Fruit fly (Drosophila melanogaster) whole organism, embryonic: Measurements from ENCODE around the gene MSAmiP.

Experiments
- B-H2 ChIP-seq: fragments of 200-800 bp; sonication (Bioruptor generic); optimal IDR thresholded peaks from 2 replicates; lab custom pipeline; 2018; ENCODE audit warnings: missing biosample characterization, mild to moderate bottlenecking, missing genetic modification characterization
- CG12104 ChIP-seq: fragments of 200-800 bp; sonication (Bioruptor generic); optimal IDR thresholded peaks from 3 replicates; lab custom pipeline; 2016; ENCODE audit warnings: missing biosample characterization, missing genetic modification characterization
- CG13424 ChIP-seq: fragments of 200-800 bp; sonication (Bioruptor generic); optimal IDR thresholded peaks from 2 replicates; lab custom pipeline; 2019; ENCODE audit warnings: missing biosample characterization, mild to moderate bottlenecking, missing genetic modification characterization, moderate library complexity
- CG13624 ChIP-seq: fragments of 200-800 bp; sonication (Bioruptor generic); optimal IDR thresholded peaks from 2 replicates; lab custom pipeline; 2016; ENCODE audit warnings: missing biosample characterization, missing genetic modification characterization
- CG13775 ChIP-seq: fragments of 200-800 bp; sonication (Bioruptor generic); optimal IDR thresholded peaks from 3 replicates; lab custom pipeline; 2017; ENCODE audit warnings: missing biosample characterization, mild to moderate bottlenecking, missing genetic modification characterization
- CG14667 ChIP-seq: fragments of 200-800 bp; sonication (Bioruptor generic); IDR thresholded peaks from 2 replicates; pipeline ENCODE4 v1.3.6; 2022; ENCODE audit warnings: missing biosample characterization, missing genetic modification characterization
- CG3995 ChIP-seq: fragments of 200-800 bp; sonication (Bioruptor generic); optimal IDR thresholded peaks from 3 replicates; lab custom pipeline; 2016; ENCODE audit warnings: missing biosample characterization, missing genetic modification characterization
- CG42726 ChIP-seq: fragments of 200-800 bp; sonication (Bioruptor generic); IDR thresholded peaks from 2 replicates; pipeline ENCODE4 v1.3.6; 2022; ENCODE audit warnings: missing biosample characterization, missing genetic modification characterization; ENCODE audit not compliant: partially characterized antibody
- CG4730 ChIP-seq: fragments of 200-800 bp; sonication (Bioruptor generic); IDR thresholded peaks from 2 replicates; pipeline ENCODE4 v1.3.6; 2022; ENCODE audit warnings: missing biosample characterization, missing genetic modification characterization
- CG5245 ChIP-seq: fragments of 200-800 bp; sonication (Bioruptor generic); optimal IDR thresholded peaks from 3 replicates; lab custom pipeline; 2016; ENCODE audit warnings: missing biosample characterization, missing genetic modification characterization
- CG6654 ChIP-seq: fragments of 200-800 bp; sonication (Bioruptor generic); optimal IDR thresholded peaks from 2 replicates; lab custom pipeline; 2017; ENCODE audit warnings: missing biosample characterization, mild to moderate bottlenecking, missing genetic modification characterization
- CG6765 ChIP-seq: fragments of 200-800 bp; sonication (Bioruptor generic); optimal IDR thresholded peaks from 3 replicates; lab custom pipeline; 2017; ENCODE audit warnings: missing biosample characterization, mild to moderate bottlenecking, missing genetic modification characterization
- CG6813 ChIP-seq: fragments of 200-800 bp; sonication (Bioruptor generic); optimal IDR thresholded peaks from 2 replicates; lab custom pipeline; 2017; ENCODE audit warnings: missing biosample characterization, missing genetic modification characterization, mild to moderate bottlenecking, moderate library complexity, missing genetic modification reagents
- CG7963 ChIP-seq: fragments of 200-800 bp; sonication (Bioruptor generic); IDR thresholded peaks from 3 replicates; pipeline ENCODE4 v1.3.6; 2022; ENCODE audit warnings: missing biosample characterization, missing genetic modification characterization; ENCODE audit not compliant: partially characterized antibody
- Dad ChIP-seq: fragments of 200-800 bp; sonication (Bioruptor generic); optimal IDR thresholded peaks from 3 replicates; lab custom pipeline; 2016; ENCODE audit warnings: missing biosample characterization, missing genetic modification characterization
- Dip3 ChIP-seq: fragments of 200-800 bp; sonication (Bioruptor generic); optimal IDR thresholded peaks from 3 replicates; lab custom pipeline; 2016; ENCODE audit warnings: missing biosample characterization, missing genetic modification characterization
- E2f1 ChIP-seq: fragments of 200-800 bp; sonication (Bioruptor generic); IDR thresholded peaks from 2 replicates; pipeline ENCODE4 v1.3.6; 2022; ENCODE audit warnings: missing biosample characterization, missing genetic modification characterization
- Fer1 ChIP-seq: fragments of 200-800 bp; sonication (Bioruptor generic); optimal IDR thresholded peaks from 2 replicates; lab custom pipeline; 2017; ENCODE audit warnings: missing biosample characterization, mild to moderate bottlenecking, missing genetic modification characterization
- Hr3 ChIP-seq: fragments of 200-800 bp; sonication (Bioruptor generic); optimal IDR thresholded peaks from 3 replicates; lab custom pipeline; 2016; ENCODE audit warnings: missing biosample characterization, missing genetic modification characterization
- Hr51 ChIP-seq, 2 experiments: fragments of 200-800 bp; sonication (Bioruptor generic); optimal IDR thresholded peaks; 2 replicates in 1 of 2; 3 replicates in 1 of 2; lab custom pipeline; 2016 to 2018; ENCODE audit warnings: missing biosample characterization in 2 of 2, missing genetic modification characterization in 2 of 2, mild to moderate bottlenecking in 1 of 2, moderate library complexity in 1 of 2
- Hsf ChIP-seq: fragments of 200-800 bp; sonication (Bioruptor generic); optimal IDR thresholded peaks from 3 replicates; lab custom pipeline; 2016; ENCODE audit warnings: missing biosample characterization, missing genetic modification characterization
- MTF-1 ChIP-seq: fragments of 200-800 bp; sonication (Bioruptor generic); optimal IDR thresholded peaks from 2 replicates; lab custom pipeline; 2018; ENCODE audit warnings: missing biosample characterization, mild to moderate bottlenecking, missing genetic modification characterization, borderline replicate concordance
- NFAT ChIP-seq: fragments of 200-800 bp; sonication (Bioruptor generic); IDR thresholded peaks from 2 replicates; pipeline ENCODE4 v1.3.6; 2022; ENCODE audit warnings: missing biosample characterization, missing genetic modification characterization
- Oli ChIP-seq: fragments of 200-800 bp; sonication (Bioruptor generic); optimal IDR thresholded peaks from 2 replicates; lab custom pipeline; 2018; ENCODE audit warnings: missing biosample characterization, mild to moderate bottlenecking, missing genetic modification characterization, moderate library complexity
- Ptx1 ChIP-seq: fragments of 200-800 bp; sonication (Bioruptor generic); IDR thresholded peaks from 2 replicates; pipeline ENCODE4 v1.3.6; 2022; ENCODE audit warnings: missing biosample characterization, missing genetic modification characterization
- Sox102F ChIP-seq: fragments of 200-800 bp; sonication (Bioruptor generic); optimal IDR thresholded peaks from 2 replicates; lab custom pipeline; 2018; ENCODE audit warnings: missing biosample characterization, mild to moderate bottlenecking, missing genetic modification characterization, moderate library complexity
- Taf1 ChIP-seq: fragments of 200-800 bp; sonication (Bioruptor generic); IDR thresholded peaks from 2 replicates; pipeline ENCODE4 v1.3.6; 2022; ENCODE audit warnings: missing biosample characterization, missing genetic modification characterization
- Vsx1 ChIP-seq: fragments of 200-800 bp; sonication (Bioruptor generic); optimal IDR thresholded peaks from 2 replicates; lab custom pipeline; 2017; ENCODE audit warnings: missing biosample characterization, mild to moderate bottlenecking, missing genetic modification characterization, missing genetic modification reagents
- al ChIP-seq: fragments of 200-800 bp; sonication (Bioruptor generic); IDR thresholded peaks from 2 replicates; pipeline ENCODE4 v1.3.6; 2022; ENCODE audit warnings: missing biosample characterization, missing genetic modification characterization
- ato ChIP-seq: fragments of 200-800 bp; sonication (Bioruptor generic); IDR thresholded peaks from 2 replicates; pipeline ENCODE4 v1.3.6; 2022; ENCODE audit warnings: missing biosample characterization, missing genetic modification characterization; ENCODE audit not compliant: partially characterized antibody
- bcd ChIP-seq: fragments of 200-800 bp; sonication (Bioruptor generic); optimal IDR thresholded peaks from 2 replicates; lab custom pipeline; 2017; ENCODE audit warnings: missing biosample characterization, mild to moderate bottlenecking, missing genetic modification characterization
- da ChIP-seq: fragments of 200-800 bp; sonication (Bioruptor generic); optimal IDR thresholded peaks from 2 replicates; lab custom pipeline; 2016; ENCODE audit warnings: missing biosample characterization, missing genetic modification characterization
- emc ChIP-seq: fragments of 200-800 bp; sonication (Bioruptor generic); optimal IDR thresholded peaks from 2 replicates; lab custom pipeline; 2016; ENCODE audit warnings: missing biosample characterization, missing genetic modification characterization
- esg ChIP-seq: fragments of 200-800 bp; sonication (Bioruptor generic); conservative IDR thresholded peaks from 2 replicates; pipeline ENCODE4 v1.3.6; 2022; ENCODE audit warnings: missing biosample characterization, missing genetic modification characterization
- her ChIP-seq: fragments of 200-800 bp; sonication (Bioruptor generic); optimal IDR thresholded peaks from 2 replicates; lab custom pipeline; 2016; ENCODE audit warnings: missing biosample characterization, missing genetic modification characterization
- inv ChIP-seq: fragments of 200-800 bp; sonication (Bioruptor generic); IDR thresholded peaks from 2 replicates; pipeline ENCODE4 v1.3.6; 2022; ENCODE audit warnings: missing biosample characterization, missing genetic modification characterization; ENCODE audit not compliant: partially characterized antibody
- jumu ChIP-seq: fragments of 200-800 bp; sonication (Bioruptor generic); optimal IDR thresholded peaks from 3 replicates; lab custom pipeline; 2016; ENCODE audit warnings: missing biosample characterization, missing genetic modification characterization
- lov ChIP-seq, 2 experiments: fragments of 200-800 bp in 1 of 2; fragments of >200 bp in 1 of 2; sonication (Bioruptor generic) in 1 of 2; IDR thresholded peaks in 1 of 2; optimal IDR thresholded peaks in 1 of 2; 2 replicates in 1 of 2; 3 replicates in 1 of 2; pipeline versions ENCODE4 v1.3.6 to Lab custom; 2017 to 2022; ENCODE audit warnings: missing biosample characterization in 1 of 2, missing genetic modification characterization in 1 of 2
- nau ChIP-seq: fragments of 200-800 bp; sonication (Bioruptor generic); optimal IDR thresholded peaks from 3 replicates; lab custom pipeline; 2017; ENCODE audit warnings: missing biosample characterization, mild to moderate bottlenecking, missing genetic modification characterization, missing genetic modification reagents
- p53 ChIP-seq: fragments of 200-800 bp; sonication (Bioruptor generic); optimal IDR thresholded peaks from 2 replicates; lab custom pipeline; 2016; ENCODE audit warnings: missing biosample characterization, missing genetic modification characterization
- phol ChIP-seq: fragments of 200-800 bp; sonication (Bioruptor generic); optimal IDR thresholded peaks from 3 replicates; lab custom pipeline; 2018; ENCODE audit warnings: missing biosample characterization, mild to moderate bottlenecking, missing genetic modification characterization, moderate library complexity
- pnt ChIP-seq: fragments of 200-800 bp; sonication (Bioruptor generic); optimal IDR thresholded peaks from 3 replicates; lab custom pipeline; 2016; ENCODE audit warnings: missing biosample characterization, missing genetic modification characterization
- pros ChIP-seq: fragments of 200-800 bp; sonication (Bioruptor generic); optimal IDR thresholded peaks from 3 replicates; lab custom pipeline; 2019; ENCODE audit warnings: missing biosample characterization, mild to moderate bottlenecking, missing genetic modification characterization, moderate library complexity
- row ChIP-seq: fragments of 200-800 bp; sonication (Bioruptor generic); IDR thresholded peaks from 3 replicates; pipeline ENCODE4 v1.3.6; 2022; ENCODE audit warnings: missing biosample characterization, missing genetic modification characterization
- run ChIP-seq: fragments of 200-800 bp; sonication (Bioruptor generic); optimal IDR thresholded peaks from 3 replicates; lab custom pipeline; 2018; ENCODE audit warnings: missing biosample characterization, mild to moderate bottlenecking, missing genetic modification characterization
- so ChIP-seq: fragments of 200-800 bp; sonication (Bioruptor generic); IDR thresholded peaks from 3 replicates; pipeline ENCODE4 v1.3.6; 2022; ENCODE audit warnings: missing biosample characterization, missing genetic modification characterization
- ssp ChIP-seq: fragments of 200-800 bp; sonication (Bioruptor generic); IDR thresholded peaks from 2 replicates; pipeline ENCODE4 v1.3.6; 2022; ENCODE audit warnings: missing biosample characterization, missing genetic modification characterization
- vfl ChIP-seq: fragments of 200-800 bp; sonication (Bioruptor generic); optimal IDR thresholded peaks from 2 replicates; lab custom pipeline; 2016; ENCODE audit warnings: missing biosample characterization, missing genetic modification characterization
- vnd ChIP-seq: fragments of 200-800 bp; sonication (Bioruptor generic); IDR thresholded peaks from 3 replicates; pipeline ENCODE4 v1.3.6; 2022; ENCODE audit warnings: missing biosample characterization, missing genetic modification characterization; ENCODE audit not compliant: partially characterized antibody
- wor ChIP-seq: fragments of 200-800 bp; sonication (Bioruptor generic); IDR thresholded peaks from 2 replicates; pipeline ENCODE4 v1.3.6; 2022; ENCODE audit warnings: missing biosample characterization, missing genetic modification characterization
- zen ChIP-seq: fragments of 200-800 bp; sonication (Bioruptor generic); optimal IDR thresholded peaks from 3 replicates; lab custom pipeline; 2018; ENCODE audit warnings: missing biosample characterization, mild to moderate bottlenecking, missing genetic modification characterization, moderate library complexity

MSAmiP gene

dm6 chr3R:16800994-16801393, 95.1 kb downstream of the MSAmiP start (continued):
- TF ChIP-seq emc (GFP tag; lab: Kevin White, UChicago) = no peak
- no peak for TF ChIP-seq da (GFP tag; lab: Kevin White, UChicago)
- TF ChIP-seq inv (GFP tag; lab: Robert Waterston, UW) = no peak
- no peak for TF ChIP-seq pnt (GFP tag; lab: Kevin White, UChicago)
- TF ChIP-seq E2f1 (GFP tag; lab: Robert Waterston, UW) = no peak
- TF ChIP-seq wor (GFP tag; lab: Robert Waterston, UW) = no peak
- TF ChIP-seq so (GFP tag; lab: Robert Waterston, UW) = no peak
- TF ChIP-seq CG6765 (GFP tag; lab: Kevin White, UChicago) = no peak
- TF ChIP-seq Ptx1 (GFP tag; lab: Robert Waterston, UW) = peak; percentile 38; the same call in 1 of the 2 replicates
- no peak for TF ChIP-seq Vsx1 (GFP tag; lab: Kevin White, UChicago)
- TF ChIP-seq MTF-1 (GFP tag; lab: Kevin White, UChicago) = no peak
- peak; percentile 69 for TF ChIP-seq phol (tag; lab: Kevin White, UChicago)
- no peak for TF ChIP-seq pros (GFP tag; lab: Kevin White, UChicago)
- no peak for TF ChIP-seq CG12104 (GFP tag; lab: Kevin White, UChicago)
- no peak for TF ChIP-seq Taf1 (GFP tag; lab: Robert Waterston, UW)
- TF ChIP-seq vnd (GFP tag; lab: Robert Waterston, UW) = no peak
- TF ChIP-seq CG7963 (GFP tag; lab: Robert Waterston, UW) = no peak
- TF ChIP-seq al (GFP tag; lab: Robert Waterston, UW) = no peak
- TF ChIP-seq bcd (GFP tag; lab: Kevin White, UChicago) = peak; percentile 2
- TF ChIP-seq Dip3 (GFP tag; lab: Kevin White, UChicago) = no peak
- peak in 1 of 2 experiments; percentile 31 for TF ChIP-seq Hr51 (GFP tag; optimal IDR thresholded peaks at IDR 0.05; lab: Kevin White, UChicago)
- TF ChIP-seq Oli (tag; lab: Kevin White, UChicago) = peak; percentile 19
- TF ChIP-seq CG3995 (GFP tag; lab: Kevin White, UChicago) = no peak
- no peak for TF ChIP-seq CG6813
- TF ChIP-seq vfl (GFP tag; lab: Kevin White, UChicago) = no peak
- peak; percentile 16 for TF ChIP-seq CG13775 (GFP tag; lab: Kevin White, UChicago)
- no peak for TF ChIP-seq Hr3 (GFP tag; lab: Kevin White, UChicago)
- TF ChIP-seq B-H2 (GFP tag; lab: Kevin White, UChicago) = no peak
- no peak for TF ChIP-seq Dad (GFP tag; lab: Kevin White, UChicago)
- no peak for TF ChIP-seq jumu (GFP tag; lab: Kevin White, UChicago)
- no peak for TF ChIP-seq Hsf (GFP tag; lab: Kevin White, UChicago)
- TF ChIP-seq CG5245 (GFP tag; lab: Kevin White, UChicago) = no peak
- 0 out of 2 replicates have a peak, but pooled peaks have one; percentile 12 for TF ChIP-seq esg (GFP tag; lab: Robert Waterston, UW)
- no peak for TF ChIP-seq ato (GFP tag; lab: Robert Waterston, UW)
- TF ChIP-seq Fer1 = no peak
- TF ChIP-seq lov (optimal IDR thresholded peaks at IDR 0.05; lab: Kevin White, UChicago) = no peak
- no peak for TF ChIP-seq lov (GFP tag; IDR thresholded peaks at IDR 0.05; lab: Robert Waterston, UW)
- no peak for TF ChIP-seq ssp
- no peak for TF ChIP-seq CG14667
- TF ChIP-seq nau (GFP tag; lab: Kevin White, UChicago) = no peak
- peak; percentile 32; the same call in 1 of the 3 replicates for TF ChIP-seq row
- TF ChIP-seq CG42726 (GFP tag; lab: Robert Waterston, UW) = no peak
- TF ChIP-seq p53 (GFP tag; lab: Kevin White, UChicago) = no peak
- TF ChIP-seq CG13424 (tag; lab: Kevin White, UChicago) = peak; percentile 46
- peak; percentile 40 for TF ChIP-seq Sox102F (GFP tag; lab: Kevin White, UChicago)
- no peak for TF ChIP-seq her (GFP tag; lab: Kevin White, UChicago)
- no peak for TF ChIP-seq NFAT (GFP tag; lab: Robert Waterston, UW)
- no peak for TF ChIP-seq CG6654 (GFP tag; lab: Kevin White, UChicago)
- TF ChIP-seq CG13624 (GFP tag; lab: Kevin White, UChicago) = no peak
- no peak for TF ChIP-seq run (tag; lab: Kevin White, UChicago)
- TF ChIP-seq zen (tag; lab: Kevin White, UChicago) = no peak
- TF ChIP-seq CG4730 (GFP tag; lab: Robert Waterston, UW) = no peak
